Fruit fly (Drosophila melanogaster) whole organism, embryonic: ENCODE results near the gene Grip91.
A peak's percentile ranks its signal among the peaks of the same experiment; 100 is the strongest.

ENCODE experiments used
- Abd-B ChIP-seq: fragments of 200-800 bp; sonication (Bioruptor generic); optimal IDR thresholded peaks from 2 replicates; lab custom pipeline; 2018; ENCODE audit warnings: missing biosample characterization, mild to moderate bottlenecking, missing genetic modification characterization, moderate library complexity
- BEAF-32 ChIP-seq: fragments of 200-800 bp; sonication (Bioruptor generic); optimal IDR thresholded peaks from 3 replicates; lab custom pipeline; 2017; ENCODE audit warnings: missing biosample characterization, missing genetic modification characterization, mild to moderate bottlenecking, moderate library complexity, missing genetic modification reagents
- Blimp-1 ChIP-seq: fragments of 200-800 bp; sonication (Bioruptor generic); optimal IDR thresholded peaks from 3 replicates; lab custom pipeline; 2018; ENCODE audit warnings: missing biosample characterization, missing genetic modification characterization, mild to moderate bottlenecking, moderate library complexity, missing genetic modification reagents
- CG10366 ChIP-seq: fragments of 200-800 bp; sonication (Bioruptor generic); IDR thresholded peaks from 2 replicates; pipeline ENCODE4 v1.3.6; 2022; ENCODE audit warnings: missing biosample characterization, missing genetic modification characterization
- CG13624 ChIP-seq: fragments of 200-800 bp; sonication (Bioruptor generic); optimal IDR thresholded peaks from 2 replicates; lab custom pipeline; 2016; ENCODE audit warnings: missing biosample characterization, missing genetic modification characterization
- CG13894 ChIP-seq: fragments of 200-800 bp; sonication (Bioruptor generic); optimal IDR thresholded peaks from 3 replicates; lab custom pipeline; 2018; ENCODE audit warnings: missing biosample characterization, mild to moderate bottlenecking, missing genetic modification characterization, moderate library complexity
- CG16815 ChIP-seq: fragments of 200-800 bp; sonication (Bioruptor generic); optimal IDR thresholded peaks from 3 replicates; lab custom pipeline; 2017; ENCODE audit warnings: missing biosample characterization, mild to moderate bottlenecking, missing genetic modification characterization
- CG1832 ChIP-seq: fragments of 200-800 bp; sonication (Bioruptor generic); optimal IDR thresholded peaks from 2 replicates; lab custom pipeline; 2017; ENCODE audit warnings: missing biosample characterization, mild to moderate bottlenecking, missing genetic modification characterization, inconsistent platforms
- CG18476 ChIP-seq: fragments of 200-800 bp; sonication (Bioruptor generic); optimal IDR thresholded peaks from 2 replicates; lab custom pipeline; 2016; ENCODE audit warnings: missing biosample characterization, mild to moderate bottlenecking, missing genetic modification characterization
- CG2202 ChIP-seq: fragments of 200-800 bp; sonication (Bioruptor generic); optimal IDR thresholded peaks from 2 replicates; lab custom pipeline; 2018; ENCODE audit warnings: missing biosample characterization, mild to moderate bottlenecking, missing genetic modification characterization
- CG3847 ChIP-seq: fragments of 200-800 bp; sonication (Bioruptor generic); IDR thresholded peaks from 2 replicates; pipeline ENCODE4 v1.3.6; 2022; ENCODE audit warnings: missing biosample characterization, missing genetic modification characterization
- CG7786 ChIP-seq: fragments of 200-800 bp; sonication (Bioruptor generic); optimal IDR thresholded peaks from 2 replicates; lab custom pipeline; 2016; ENCODE audit warnings: missing biosample characterization, missing genetic modification characterization
- CG8290 ChIP-seq, 3 experiments: fragments of 200-800 bp; sonication (Bioruptor generic); optimal IDR thresholded peaks; 2 replicates each; lab custom pipeline; 2016 to 2019; ENCODE audit warnings: missing biosample characterization in 3 of 3, missing genetic modification characterization in 3 of 3, mild to moderate bottlenecking in 2 of 3, moderate library complexity in 1 of 3
- CG8924 ChIP-seq: fragments of 200-800 bp; optimal IDR thresholded peaks from 3 replicates; lab custom pipeline; 2019; ENCODE audit warnings: missing biosample characterization, mild to moderate bottlenecking, missing genetic modification characterization, moderate library complexity
- CG9609 ChIP-seq: fragments of 200-800 bp; sonication (Bioruptor generic); optimal IDR thresholded peaks from 3 replicates; lab custom pipeline; 2016; ENCODE audit warnings: missing biosample characterization, missing genetic modification characterization
- ERR ChIP-seq: fragments of 200-800 bp; sonication (Bioruptor generic); optimal IDR thresholded peaks from 2 replicates; lab custom pipeline; 2016; ENCODE audit warnings: missing biosample characterization, missing genetic modification characterization
- Ets97D ChIP-seq: fragments of 200-800 bp; sonication (Bioruptor generic); optimal IDR thresholded peaks from 3 replicates; lab custom pipeline; 2016; ENCODE audit warnings: missing biosample characterization, missing genetic modification characterization
- Gug ChIP-seq: fragments of 200-800 bp; sonication (Bioruptor generic); IDR thresholded peaks from 4 replicates; pipeline ENCODE4 v1.3.6; 2022; ENCODE audit warnings: missing biosample characterization, missing genetic modification characterization
- Hr51 ChIP-seq, 2 experiments: fragments of 200-800 bp; sonication (Bioruptor generic); optimal IDR thresholded peaks; 2 replicates in 1 of 2; 3 replicates in 1 of 2; lab custom pipeline; 2016 to 2018; ENCODE audit warnings: missing biosample characterization in 2 of 2, missing genetic modification characterization in 2 of 2, mild to moderate bottlenecking in 1 of 2, moderate library complexity in 1 of 2
- Jarid2 ChIP-seq: fragments of 200-800 bp; sonication (Bioruptor generic); optimal IDR thresholded peaks from 3 replicates; lab custom pipeline; 2017; ENCODE audit warnings: mild to moderate bottlenecking, missing biosample characterization, missing genetic modification reagents, missing genetic modification characterization
- Med ChIP-seq: fragments of 200-800 bp; sonication (Bioruptor generic); peaks from one replicate; lab custom pipeline; 2016; ENCODE audit warnings: missing biosample characterization, missing genetic modification characterization, mild to moderate bottlenecking, inconsistent platforms, moderate library complexity
- Myb ChIP-seq: fragments of 200-800 bp; sonication (Bioruptor generic); optimal IDR thresholded peaks from 2 replicates; lab custom pipeline; 2016; ENCODE audit warnings: missing biosample characterization, missing genetic modification characterization
- Poxn ChIP-seq: fragments of 200-800 bp; sonication (Bioruptor generic); IDR thresholded peaks from 2 replicates; pipeline ENCODE4 v1.3.6; 2022; ENCODE audit warnings: missing biosample characterization, missing genetic modification characterization
- Ravus ChIP-seq: fragments of 200-800 bp; sonication (Bioruptor generic); IDR thresholded peaks from 2 replicates; pipeline ENCODE4 v1.3.6; 2022; ENCODE audit warnings: missing biosample characterization, missing genetic modification characterization
- Trl ChIP-seq, 3 experiments: fragments of >200 bp in 2 of 3; fragments of 200-800 bp in 1 of 3; sonication (Bioruptor generic) in 1 of 3; optimal IDR thresholded peaks; 2 replicates in 1 of 3; 3 replicates in 2 of 3; lab custom pipeline; 2016 to 2017; ENCODE audit warnings: missing biosample characterization in 1 of 3, missing genetic modification characterization in 1 of 3
- aop ChIP-seq: fragments of 200-800 bp; sonication (Bioruptor generic); IDR thresholded peaks from 2 replicates; pipeline ENCODE4 v1.3.6; 2022; ENCODE audit warnings: missing biosample characterization, missing genetic modification characterization
- caup ChIP-seq: fragments of 200-800 bp; sonication (Bioruptor generic); optimal IDR thresholded peaks from 3 replicates; lab custom pipeline; 2017; ENCODE audit warnings: missing biosample characterization, mild to moderate bottlenecking, missing genetic modification characterization, moderate library complexity; ENCODE audit not compliant: severe bottlenecking
- chn ChIP-seq: fragments of 200-800 bp; sonication (Bioruptor generic); optimal IDR thresholded peaks from 2 replicates; lab custom pipeline; 2016; ENCODE audit warnings: missing biosample characterization, missing genetic modification characterization
- croc ChIP-seq: fragments of 200-800 bp; sonication (Bioruptor generic); conservative IDR thresholded peaks from 3 replicates; pipeline ENCODE4 v1.3.6; 2022; ENCODE audit warnings: missing biosample characterization, missing genetic modification characterization
- ewg ChIP-seq: fragments of 200-800 bp; sonication (Bioruptor generic); optimal IDR thresholded peaks from 3 replicates; lab custom pipeline; 2017; ENCODE audit warnings: mild to moderate bottlenecking, missing biosample characterization, missing genetic modification reagents, missing genetic modification characterization
- gce ChIP-seq: fragments of 200-800 bp; sonication (Bioruptor generic); IDR thresholded peaks from 3 replicates; pipeline ENCODE4 v1.3.6; 2022; ENCODE audit warnings: missing biosample characterization, missing genetic modification characterization
- lilli ChIP-seq: fragments of 200-800 bp; sonication (Bioruptor generic); optimal IDR thresholded peaks from 3 replicates; lab custom pipeline; 2016; ENCODE audit warnings: missing biosample characterization, missing genetic modification characterization
- nom ChIP-seq: fragments of 200-800 bp; sonication (Bioruptor generic); optimal IDR thresholded peaks from 2 replicates; lab custom pipeline; 2017; ENCODE audit warnings: missing biosample characterization, missing genetic modification characterization, mild to moderate bottlenecking, moderate library complexity, missing genetic modification reagents
- p53 ChIP-seq: fragments of 200-800 bp; sonication (Bioruptor generic); optimal IDR thresholded peaks from 2 replicates; lab custom pipeline; 2016; ENCODE audit warnings: missing biosample characterization, missing genetic modification characterization
- pros ChIP-seq: fragments of 200-800 bp; sonication (Bioruptor generic); optimal IDR thresholded peaks from 3 replicates; lab custom pipeline; 2019; ENCODE audit warnings: missing biosample characterization, mild to moderate bottlenecking, missing genetic modification characterization, moderate library complexity
- sd ChIP-seq: fragments of 200-800 bp; sonication (Bioruptor generic); optimal IDR thresholded peaks from 3 replicates; lab custom pipeline; 2018; ENCODE audit warnings: missing biosample characterization, mild to moderate bottlenecking, missing genetic modification characterization, moderate library complexity
- sr ChIP-seq: fragments of 200-800 bp; sonication (Bioruptor generic); IDR thresholded peaks from 3 replicates; pipeline ENCODE4 v1.3.6; 2022; ENCODE audit warnings: missing biosample characterization, missing genetic modification characterization
- z ChIP-seq: fragments of 200-800 bp; sonication (Bioruptor generic); IDR thresholded peaks from 3 replicates; pipeline ENCODE4 v1.3.6; 2022; ENCODE audit warnings: missing biosample characterization, missing genetic modification characterization

Grip91 gene

DNA sequence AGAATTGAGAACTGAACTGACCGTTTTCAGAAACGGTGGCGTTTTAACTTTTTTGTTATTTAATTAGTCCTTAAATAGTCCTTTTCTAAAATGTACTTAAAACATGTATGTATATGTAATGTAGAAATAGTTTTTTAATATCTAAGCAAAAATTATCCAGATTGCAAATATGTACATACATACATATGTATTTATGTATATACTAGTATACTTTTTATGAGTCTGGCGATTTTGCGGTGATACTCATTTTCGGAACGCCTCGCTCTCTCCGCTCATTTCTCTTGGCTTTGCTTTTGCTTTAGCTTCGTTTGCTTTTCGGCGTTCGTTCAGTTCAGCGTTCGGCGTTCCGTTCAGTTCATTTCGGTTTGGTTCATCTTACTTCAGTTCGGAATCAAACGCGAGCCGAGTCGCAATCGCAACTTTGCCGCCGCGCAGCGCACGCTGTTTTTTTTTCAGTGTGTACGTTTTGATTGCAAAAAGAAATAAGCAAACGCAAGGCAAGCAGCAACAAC, 17.9 kb upstream of the Grip91 start, which contains the start of gene rdgB (continued):
- TF ChIP-seq Poxn (GFP tag; lab: Robert Waterston, UW) (no peak; the same call in 1 of the 2 replicates), Jarid2 (GFP tag; lab: Kevin White, UChicago) (peak; percentile 89), lilli (GFP tag; lab: Kevin White, UChicago) (peak; percentile 67), Gug (GFP tag; lab: Robert Waterston, UW) (peak; percentile 60; the same call in 1 of the 4 replicates), CG7786 (no peak), CG10366 (GFP tag; lab: Robert Waterston, UW) (peak; percentile 35), z (GFP tag; lab: Robert Waterston, UW) (no peak), Ets97D (GFP tag; lab: Kevin White, UChicago) (no peak)
- TF ChIP-seq, all 482 proteins: peak for 297

DNA sequence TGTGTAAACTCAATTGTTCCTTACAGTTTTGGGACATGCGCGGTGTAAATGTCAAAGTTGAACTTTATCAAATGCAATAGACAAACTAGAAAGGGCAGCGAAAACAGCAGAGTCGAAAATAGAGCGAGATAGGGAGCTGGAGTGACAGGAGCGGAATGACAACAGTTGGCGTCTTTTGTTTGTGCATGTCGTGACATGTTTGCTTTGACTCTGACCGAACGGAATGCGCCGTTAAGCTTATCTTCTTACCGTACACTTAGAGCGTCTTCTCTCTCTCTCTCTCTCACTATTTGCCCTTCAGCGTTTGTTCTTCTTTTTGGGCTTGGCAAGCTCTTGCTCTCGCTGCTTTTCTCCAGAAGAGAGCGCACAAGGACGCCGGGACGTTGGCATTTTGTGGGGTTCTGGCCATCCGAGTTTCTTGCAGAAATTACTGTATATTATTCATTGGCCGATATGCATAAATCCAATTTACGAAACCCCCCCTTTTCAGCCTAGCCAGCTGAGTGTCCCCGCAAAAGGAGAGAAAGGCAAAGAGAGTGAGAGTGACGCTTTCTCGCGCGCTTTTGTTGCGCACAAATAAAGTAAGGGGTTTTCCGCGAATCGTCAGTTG, 17.4 kb upstream of the Grip91 start:
- TF ChIP-seq ERR (GFP tag; lab: Kevin White, UChicago) (peak; percentile 24), CG3847 (GFP tag; lab: Robert Waterston, UW) (no peak), CG13894 (tag; lab: Kevin White, UChicago) (peak; percentile 96), nom (GFP tag; lab: Kevin White, UChicago) (peak; percentile 64), ewg (peak; percentile 32), Med (GFP tag; lab: Kevin White, UChicago) (peak; percentile 46), p53 (GFP tag; lab: Kevin White, UChicago) (peak; percentile 100), Hr51 (GFP tag; optimal IDR thresholded peaks at IDR 0.05; lab: Kevin White, UChicago) (no peak), CG1832 (GFP tag; lab: Kevin White, UChicago) (peak; percentile 18), Trl (optimal IDR thresholded peaks at IDR 0.05; lab: Kevin White, UChicago) (peak; percentile 63 to 78), Trl (GFP tag; optimal IDR thresholded peaks at IDR 0.05; lab: Kevin White, UChicago) (no peak), CG18476 (GFP tag; lab: Kevin White, UChicago) (no peak), pros (peak; percentile 16), sd (tag; lab: Kevin White, UChicago) (peak; percentile 51)
- TF ChIP-seq, all 482 proteins: peak for 10

dm6 chrX:13758989-13759549, 14.6 kb upstream of the Grip91 start, which contains the start of gene Yp3:
Gene Yp3 (plus strand): TSS chrX:13759546.
- no peak for TF ChIP-seq CG2202 (tag; lab: Kevin White, UChicago)
- TF ChIP-seq Ravus (GFP tag; lab: Robert Waterston, UW) = no peak
- TF ChIP-seq gce (GFP tag; lab: Robert Waterston, UW) = no peak
- no peak for TF ChIP-seq CG8290 (GFP tag; optimal IDR thresholded peaks at IDR 0.05; lab: Kevin White, UChicago)
- TF ChIP-seq CG8290 (tag; optimal IDR thresholded peaks at IDR 0.05; lab: Kevin White, UChicago) = no peak
- no peak for TF ChIP-seq aop (GFP tag; lab: Robert Waterston, UW)
- TF ChIP-seq Myb = no peak
- no peak for TF ChIP-seq caup (GFP tag; lab: Kevin White, UChicago)
- no peak for TF ChIP-seq Blimp-1 (GFP tag; lab: Kevin White, UChicago)
- no peak for TF ChIP-seq CG13624 (GFP tag; lab: Kevin White, UChicago)
- no peak for TF ChIP-seq BEAF-32 (GFP tag; lab: Kevin White, UChicago)
- no peak for TF ChIP-seq croc (GFP tag; lab: Robert Waterston, UW)
- TF ChIP-seq Abd-B (GFP tag; lab: Kevin White, UChicago) = no peak
- no peak for TF ChIP-seq CG8924 (tag; lab: Kevin White, UChicago)
- TF ChIP-seq CG16815 (GFP tag; lab: Kevin White, UChicago) = no peak
- no peak for TF ChIP-seq sr (GFP tag; lab: Robert Waterston, UW)
- TF ChIP-seq z (GFP tag; lab: Robert Waterston, UW) = no peak
- no peak for TF ChIP-seq CG13894 (tag; lab: Kevin White, UChicago)
- no peak for TF ChIP-seq chn (GFP tag; lab: Kevin White, UChicago)
- TF ChIP-seq CG9609 = no peak
